Fruit fly (Drosophila melanogaster) Kc167 (cell line): ENCODE results near the gene mag.

Experiments used
- Myc ChIP-seq: fragments of >200 bp; optimal IDR thresholded peaks from 2 replicates; lab custom pipeline; 2017; ENCODE audit warnings: missing external identifiers
- Sin3A ChIP-seq: fragments of >200 bp; optimal IDR thresholded peaks from 2 replicates; lab custom pipeline; 2018; ENCODE audit warnings: missing external identifiers
- h ChIP-seq: fragments of >200 bp; optimal IDR thresholded peaks from 3 replicates; lab custom pipeline; 2018; ENCODE audit warnings: missing external identifiers
- insv ChIP-seq: fragments of >200 bp; optimal IDR thresholded peaks from 3 replicates; lab custom pipeline; 2018; ENCODE audit warnings: missing external identifiers
- psq ChIP-seq: fragments of >200 bp; optimal IDR thresholded peaks from 2 replicates; lab custom pipeline; 2017; ENCODE audit warnings: missing external identifiers
- ttk ChIP-seq: sonication (Bioruptor generic); optimal IDR thresholded peaks from 2 replicates; lab custom pipeline; 2017; ENCODE audit warnings: missing external identifiers

DNA sequence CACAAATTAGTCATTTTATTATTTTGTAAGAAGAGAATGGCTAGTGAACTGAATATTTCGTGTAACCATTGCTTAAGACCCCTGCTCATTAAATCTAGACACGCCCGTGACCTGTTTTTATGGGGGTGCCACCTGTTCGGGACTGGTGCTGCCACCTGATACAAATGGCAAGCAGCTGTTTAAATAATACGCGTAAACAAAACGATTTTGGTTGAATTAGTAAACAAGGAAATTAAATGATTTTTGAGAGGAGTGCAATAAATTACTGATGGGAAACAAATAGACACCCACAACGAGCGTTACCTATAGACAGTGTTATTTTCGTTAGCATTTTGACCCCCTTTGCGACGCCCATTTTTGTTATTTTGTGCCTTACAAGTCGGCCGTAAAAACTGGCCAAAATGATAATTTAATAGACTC is 14.3 kb downstream of the mag start:
- TF ChIP-seq insv (lab: Kevin White, UChicago) (no peak), h (lab: Kevin White, UChicago) (no peak), psq (lab: Kevin White, UChicago) (no peak), Sin3A (lab: Kevin White, UChicago) (no peak), ttk (no peak), Myc (lab: Kevin White, UChicago) (no peak)
